Worm (Caenorhabditis elegans) whole organism, early embryonic: ENCODE results near the gene clh-4.

Source experiments
- ama-1 ChIP-seq: fragments of 150-350 bp; optimal IDR thresholded peaks from 2 replicates; lab custom pipeline; 2014
- flt-1 ChIP-seq: fragments of 200-800 bp; sonication (Bioruptor generic); IDR thresholded peaks from 2 replicates; pipeline ENCODE4 v1.3.6; 2022; ENCODE audit warnings: missing genetic modification characterization, missing compliant biosample characterization
- tbx-37 ChIP-seq: fragments of 200-800 bp; sonication (Bioruptor generic); conservative IDR thresholded peaks from 2 replicates; pipeline ENCODE4 v1.3.6; 2022; ENCODE audit warnings: missing genetic modification reagents, missing genetic modification characterization, missing compliant biosample characterization

- TF ChIP-seq tbx-37 (GFP tag; lab: Robert Waterston, UW), result no peak
- TF ChIP-seq flt-1 (GFP tag; lab: Robert Waterston, UW), result no peak
- TF ChIP-seq ama-1, result no peak
Observed at ce11 chrX:4075934-4076333, 24.4 kb downstream of the clh-4 start.
